Worm (Caenorhabditis elegans) whole organism, mixed stage, embryonic: ENCODE measurements around the gene lect-2.

Experiments
- M03D4.4 ChIP-seq: sonication (generic microtip); optimal IDR thresholded peaks from 2 replicates; lab custom pipeline; 2017; ENCODE audit warnings: mild to moderate bottlenecking, missing genetic modification characterization, missing compliant biosample characterization
- bed-3 ChIP-seq: fragments of 200-800 bp; sonication (Bioruptor generic); optimal IDR thresholded peaks from 3 replicates; lab custom pipeline; 2018; ENCODE audit warnings: mild to moderate bottlenecking, missing genetic modification characterization, moderate library complexity, missing compliant biosample characterization
- blmp-1 ChIP-seq: fragments of 150-350 bp; optimal IDR thresholded peaks from 2 replicates; lab custom pipeline; 2014; ENCODE audit warnings: missing biosample characterization, missing genetic modification characterization
- ceh-39 ChIP-seq: fragments of 150-350 bp; optimal IDR thresholded peaks from 2 replicates; lab custom pipeline; 2014; ENCODE audit warnings: missing biosample characterization, missing genetic modification characterization
- ceh-43 ChIP-seq: fragments of 200-800 bp; sonication (Bioruptor generic); optimal IDR thresholded peaks from 2 replicates; lab custom pipeline; 2018; ENCODE audit warnings: mild to moderate bottlenecking, missing genetic modification characterization, moderate library complexity, missing compliant biosample characterization
- ceh-83 ChIP-seq: fragments of 200-800 bp; sonication (Bioruptor generic); optimal IDR thresholded peaks from 2 replicates; lab custom pipeline; 2018; ENCODE audit warnings: mild to moderate bottlenecking, missing genetic modification characterization, missing compliant biosample characterization
- ces-1 ChIP-seq: fragments of 150-350 bp; optimal IDR thresholded peaks from 2 replicates; lab custom pipeline; 2014; ENCODE audit warnings: missing biosample characterization, missing genetic modification reagents, missing genetic modification characterization
- cnd-1 ChIP-seq: fragments of 200-800 bp; sonication (Bioruptor generic); optimal IDR thresholded peaks from 2 replicates; lab custom pipeline; 2018; ENCODE audit warnings: mild to moderate bottlenecking, missing genetic modification characterization, missing compliant biosample characterization
- drap-1 ChIP-seq: fragments of 200-800 bp; sonication (Bioruptor generic); optimal IDR thresholded peaks from 3 replicates; lab custom pipeline; 2018; ENCODE audit warnings: mild to moderate bottlenecking, missing genetic modification characterization, missing compliant biosample characterization
- elt-1 ChIP-seq: sonication (generic microtip); optimal IDR thresholded peaks from 2 replicates; lab custom pipeline; 2017; ENCODE audit warnings: missing genetic modification characterization, mild to moderate bottlenecking, missing compliant biosample characterization, antibody characterized with exemption, moderate library complexity, borderline replicate concordance; ENCODE audit not compliant: insufficient read depth
- elt-3 ChIP-seq: fragments of 150-350 bp; optimal IDR thresholded peaks from 2 replicates; lab custom pipeline; 2014; ENCODE audit warnings: missing biosample characterization, missing genetic modification characterization
- flh-1 ChIP-seq: fragments of 200-800 bp; sonication (Bioruptor generic); optimal IDR thresholded peaks from 2 replicates; lab custom pipeline; 2018; ENCODE audit warnings: mild to moderate bottlenecking, missing genetic modification characterization, moderate library complexity, missing compliant biosample characterization
- ham-2 ChIP-seq: fragments of 200-800 bp; sonication (Bioruptor generic); optimal IDR thresholded peaks from 2 replicates; lab custom pipeline; 2018; ENCODE audit warnings: mild to moderate bottlenecking, missing genetic modification characterization, missing compliant biosample characterization
- hlh-1 ChIP-seq: fragments of 150-350 bp; optimal IDR thresholded peaks from 2 replicates; lab custom pipeline; 2014; ENCODE audit warnings: missing biosample characterization, missing genetic modification reagents, missing genetic modification characterization
- lin-13 ChIP-seq: fragments of 150-350 bp; optimal IDR thresholded peaks from 2 replicates; lab custom pipeline; 2014; ENCODE audit warnings: missing biosample characterization, missing genetic modification characterization
- mab-5 ChIP-seq: fragments of 150-350 bp; optimal IDR thresholded peaks from 2 replicates; lab custom pipeline; 2014; ENCODE audit warnings: missing biosample characterization, missing genetic modification characterization
- mep-1 ChIP-seq: fragments of 150-350 bp; optimal IDR thresholded peaks from 2 replicates; lab custom pipeline; 2017; ENCODE audit warnings: missing biosample characterization, missing genetic modification reagents, missing genetic modification characterization, inconsistent platforms
- mls-2 ChIP-seq: sonication (generic microtip); optimal IDR thresholded peaks from 2 replicates; lab custom pipeline; 2016; ENCODE audit warnings: mild to moderate bottlenecking, missing genetic modification characterization, moderate library complexity, missing compliant biosample characterization
- nhr-2 ChIP-seq: fragments of 150-350 bp; optimal IDR thresholded peaks from 2 replicates; lab custom pipeline; 2014; ENCODE audit warnings: missing biosample characterization, missing genetic modification characterization
- nhr-237 ChIP-seq: fragments of 150-350 bp; optimal IDR thresholded peaks from 2 replicates; lab custom pipeline; 2014; ENCODE audit warnings: missing biosample characterization, missing genetic modification characterization
- nhr-28 ChIP-seq: fragments of 150-350 bp; optimal IDR thresholded peaks from 2 replicates; lab custom pipeline; 2014; ENCODE audit warnings: missing biosample characterization, missing genetic modification characterization
- nhr-76 ChIP-seq: sonication (generic microtip); optimal IDR thresholded peaks from 2 replicates; lab custom pipeline; 2017; ENCODE audit warnings: missing biosample characterization, missing genetic modification characterization
- pha-4 ChIP-seq: fragments of 150-350 bp; optimal IDR thresholded peaks from 2 replicates; lab custom pipeline; 2018; ENCODE audit warnings: missing biosample characterization, missing genetic modification reagents, missing genetic modification characterization
- sem-2 ChIP-seq: fragments of 200-800 bp; sonication (Bioruptor generic); optimal IDR thresholded peaks from 2 replicates; lab custom pipeline; 2018; ENCODE audit warnings: mild to moderate bottlenecking, missing genetic modification characterization, missing compliant biosample characterization
- snpc-4 ChIP-seq: fragments of 150-350 bp; optimal IDR thresholded peaks from 2 replicates; lab custom pipeline; 2014; ENCODE audit warnings: missing biosample characterization, missing genetic modification characterization
- sptf-1 ChIP-seq: sonication (generic microtip); optimal IDR thresholded peaks from 2 replicates; lab custom pipeline; 2017; ENCODE audit warnings: mild to moderate bottlenecking, missing genetic modification characterization, moderate library complexity, missing compliant biosample characterization
- tbx-8 ChIP-seq: fragments of 200-800 bp; sonication (Bioruptor generic); optimal IDR thresholded peaks from 2 replicates; lab custom pipeline; 2018; ENCODE audit warnings: mild to moderate bottlenecking, missing genetic modification characterization, moderate library complexity, missing compliant biosample characterization
- unc-120 ChIP-seq: sonication (generic microtip); optimal IDR thresholded peaks from 2 replicates; lab custom pipeline; 2017; ENCODE audit warnings: missing genetic modification characterization, missing compliant biosample characterization; ENCODE audit not compliant: poor library complexity, severe bottlenecking
- unc-39 ChIP-seq: fragments of 150-350 bp; optimal IDR thresholded peaks from 2 replicates; lab custom pipeline; 2014; ENCODE audit warnings: missing biosample characterization, missing genetic modification characterization
- unc-62 ChIP-seq: fragments of 150-350 bp; optimal IDR thresholded peaks from 2 replicates; lab custom pipeline; 2014; ENCODE audit warnings: missing biosample characterization, missing genetic modification reagents, missing genetic modification characterization
- zip-8 ChIP-seq: fragments of 150-350 bp; optimal IDR thresholded peaks from 2 replicates; lab custom pipeline; 2014; ENCODE audit warnings: missing biosample characterization, missing genetic modification characterization
- ztf-11 ChIP-seq: fragments of 150-350 bp; optimal IDR thresholded peaks from 2 replicates; lab custom pipeline; 2014; ENCODE audit warnings: missing biosample characterization, missing genetic modification characterization

Gene lect-2

DNA sequence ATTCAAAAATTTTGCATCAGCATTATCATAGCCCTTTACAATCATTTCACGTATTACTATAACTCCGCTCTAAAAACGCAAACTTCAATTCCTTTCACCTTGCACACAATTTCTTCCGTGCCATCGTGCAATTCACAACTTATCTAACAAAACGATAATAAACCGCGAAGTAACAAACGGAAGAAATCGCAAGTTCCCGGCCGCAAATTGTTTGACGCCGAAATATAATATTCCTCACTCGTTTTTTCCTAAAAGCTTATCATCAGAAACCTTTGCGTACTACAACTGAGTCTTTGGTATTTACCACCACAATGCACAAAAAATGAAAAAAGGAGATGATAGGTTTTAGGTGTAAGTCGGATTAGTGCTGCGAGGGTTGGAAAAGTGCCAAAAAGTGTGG is 43.2 kb upstream of the lect-2 start:
- TF ChIP-seq M03D4.4 (tag; lab: Kevin White, UChicago) (no peak), mls-2 (tag; lab: Kevin White, UChicago) (no peak), blmp-1 (no peak), sem-2 (GFP tag; lab: Kevin White, UChicago) (no peak), nhr-76 (no peak), ces-1 (GFP tag; lab: Kevin White, UChicago) (no peak), ceh-83 (no peak), cnd-1 (tag; lab: Kevin White, UChicago) (no peak), zip-8 (tag; lab: Kevin White, UChicago) (no peak), bed-3 (no peak), snpc-4 (no peak), pha-4 (tag; lab: Kevin White, UChicago) (no peak), ceh-43 (GFP tag; lab: Kevin White, UChicago) (no peak), elt-3 (tag; lab: Kevin White, UChicago) (no peak), sptf-1 (tag; lab: Kevin White, UChicago) (no peak), hlh-1 (no peak)

DNA sequence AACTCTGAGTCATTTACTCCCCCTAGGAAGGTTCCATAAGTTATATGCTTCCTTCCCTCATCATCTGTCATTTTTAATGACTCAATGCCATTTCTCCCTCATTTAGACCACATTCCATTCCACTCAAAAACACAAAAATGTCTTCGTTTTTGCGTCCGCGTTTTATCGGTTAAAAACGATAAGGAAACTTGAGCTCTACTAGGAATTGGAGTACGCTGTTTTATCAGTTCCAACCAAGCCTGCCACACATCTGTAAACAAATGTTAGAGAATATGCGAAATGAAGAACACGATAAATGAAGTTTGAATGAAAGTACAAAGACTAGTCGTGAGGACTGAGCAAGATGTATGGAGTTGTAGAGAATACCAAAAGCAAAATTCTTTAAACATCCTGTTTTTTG is 42.1 kb upstream of the lect-2 start:
- TF ChIP-seq mls-2 (tag; lab: Kevin White, UChicago) (no peak), sptf-1 (tag; lab: Kevin White, UChicago) (no peak), ztf-11 (tag; lab: Kevin White, UChicago) (no peak), nhr-237 (tag; lab: Kevin White, UChicago) (no peak), nhr-28 (tag; lab: Kevin White, UChicago) (no peak), mep-1 (no peak), ceh-39 (tag; lab: Kevin White, UChicago) (no peak), elt-1 (no peak), drap-1 (GFP tag; lab: Kevin White, UChicago) (no peak), M03D4.4 (tag; lab: Kevin White, UChicago) (no peak), lin-13 (tag; lab: Kevin White, UChicago) (no peak), elt-3 (tag; lab: Kevin White, UChicago) (no peak), nhr-2 (tag; lab: Kevin White, UChicago) (no peak), tbx-8 (no peak), unc-62 (GFP tag; lab: Kevin White, UChicago) (no peak), hlh-1 (no peak), mab-5 (tag; lab: Kevin White, UChicago) (no peak), ceh-43 (GFP tag; lab: Kevin White, UChicago) (no peak), ham-2 (GFP tag; lab: Kevin White, UChicago) (no peak), blmp-1 (no peak)
- TF ChIP-seq, all 35 proteins: peak for 0

DNA sequence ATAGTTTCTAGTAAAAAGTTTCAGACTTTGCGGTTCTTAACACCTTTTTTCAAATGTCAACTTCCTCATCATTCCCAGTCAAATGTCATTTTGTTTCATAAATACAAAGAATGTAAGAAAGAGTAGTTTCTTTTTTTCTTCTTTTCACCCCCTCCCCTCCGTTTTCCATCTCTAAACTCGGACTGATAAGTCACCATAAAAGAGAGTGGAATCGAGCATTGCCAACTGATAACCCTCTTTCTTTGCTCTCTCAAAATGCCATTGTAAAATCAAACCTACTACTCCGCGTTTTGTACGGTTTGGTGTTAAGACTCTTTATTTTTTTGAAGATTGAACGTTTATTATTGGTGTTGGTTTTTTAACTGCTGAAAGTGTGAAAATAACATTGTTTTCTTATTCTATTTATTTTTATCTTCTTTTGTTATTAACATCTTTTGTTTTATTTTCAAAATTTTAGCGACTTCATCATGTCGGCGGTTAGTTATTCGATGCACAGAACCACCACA is 40.7 kb upstream of the lect-2 start, which contains the start of gene ifb-2:
Gene ifb-2, plus strand, starts transcription at position 456 of the 506 bp plus-strand sequence.
- no peak for TF ChIP-seq tbx-8
- no peak for TF ChIP-seq ceh-39 (tag; lab: Kevin White, UChicago)
- TF ChIP-seq nhr-76, result no peak
- TF ChIP-seq elt-3 (tag; lab: Kevin White, UChicago), result no peak

ce11 chrII:5751353-5751752 is 39.2 kb upstream of the lect-2 start:
- TF ChIP-seq drap-1 (GFP tag; lab: Kevin White, UChicago) (no peak), lin-13 (tag; lab: Kevin White, UChicago) (no peak), cnd-1 (tag; lab: Kevin White, UChicago) (no peak), nhr-76 (no peak), ceh-43 (GFP tag; lab: Kevin White, UChicago) (no peak), unc-62 (GFP tag; lab: Kevin White, UChicago) (no peak), ces-1 (GFP tag; lab: Kevin White, UChicago) (no peak), nhr-2 (tag; lab: Kevin White, UChicago) (no peak), mab-5 (tag; lab: Kevin White, UChicago) (no peak)

- TF ChIP-seq mls-2 (tag; lab: Kevin White, UChicago) (no peak), ceh-39 (tag; lab: Kevin White, UChicago) (no peak), ztf-11 (tag; lab: Kevin White, UChicago) (no peak), nhr-28 (tag; lab: Kevin White, UChicago) (no peak), nhr-76 (no peak), flh-1 (GFP tag; lab: Kevin White, UChicago) (no peak), unc-120 (no peak), drap-1 (GFP tag; lab: Kevin White, UChicago) (no peak), mab-5 (tag; lab: Kevin White, UChicago) (no peak), nhr-2 (tag; lab: Kevin White, UChicago) (no peak), pha-4 (tag; lab: Kevin White, UChicago) (no peak), unc-39 (tag; lab: Kevin White, UChicago) (no peak), cnd-1 (tag; lab: Kevin White, UChicago) (no peak), bed-3 (no peak), snpc-4 (no peak)
Measured at ce11 chrII:5754168-5754567, 36.4 kb upstream of the lect-2 start, which contains the start of gene F10C1.8. F10C1.8 (plus strand) TSS chrII:5754468.
